Worm (Caenorhabditis elegans): Measurements from ENCODE around the gene egl-36.

DNA sequence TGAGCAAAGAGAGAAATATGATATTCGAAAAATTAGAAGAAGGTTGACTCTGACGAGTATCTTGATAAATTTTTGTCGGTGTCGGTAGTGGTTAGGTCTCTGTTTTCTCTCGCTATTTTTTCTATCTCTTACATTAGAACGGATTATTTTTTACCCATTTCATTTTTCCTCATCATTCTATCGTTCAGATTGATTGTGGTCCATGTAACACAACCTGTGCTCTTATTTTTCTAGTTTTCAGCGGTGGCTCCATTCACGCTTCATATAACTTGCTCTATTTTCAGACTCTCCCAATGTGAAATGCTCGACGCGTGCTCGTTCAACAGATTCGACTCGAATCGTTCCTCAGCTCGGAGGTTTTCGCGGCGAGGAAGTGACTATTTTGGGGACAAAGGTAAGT, at the start of gene egl-36:
- TF ChIP-seq ces-1 (GFP tag; optimal IDR thresholded peaks at IDR 0.05) (no peak), aha-1 (tag; optimal IDR thresholded peaks at IDR 0.05) (no peak), lin-39 (tag; optimal IDR thresholded peaks at IDR 0.05) (no peak), elt-3 (tag; optimal IDR thresholded peaks at IDR 0.05) (no peak), ztf-4 (tag; optimal IDR thresholded peaks at IDR 0.05) (no peak), ceh-82 (tag; optimal IDR thresholded peaks at IDR 0.05) (no peak), unc-130 (tag; optimal IDR thresholded peaks at IDR 0.05) (no peak), unc-62 (GFP tag; optimal IDR thresholded peaks at IDR 0.05) (no peak), elt-2 (tag; optimal IDR thresholded peaks at IDR 0.05) (no peak), jun-1 (tag; optimal IDR thresholded peaks at IDR 0.05) (no peak), mep-1 (tag; optimal IDR thresholded peaks at IDR 0.05) (no peak), blmp-1 (tag; optimal IDR thresholded peaks at IDR 0.05) (no peak), pqm-1 (tag; optimal IDR thresholded peaks at IDR 0.05) (no peak)
